Fruit fly (Drosophila melanogaster) whole organism, embryonic: Measurements from ENCODE around the gene Spn38F.

Source experiments
- Abd-B ChIP-seq: fragments of 200-800 bp; sonication (Bioruptor generic); optimal IDR thresholded peaks from 2 replicates; lab custom pipeline; 2018; ENCODE audit warnings: missing biosample characterization, mild to moderate bottlenecking, missing genetic modification characterization, moderate library complexity
- Adf1 ChIP-seq: fragments of 200-800 bp; sonication (Bioruptor generic); IDR thresholded peaks from 2 replicates; pipeline ENCODE4 v1.3.6; 2022; ENCODE audit warnings: missing biosample characterization, missing genetic modification characterization
- CG10209 ChIP-seq: fragments of 200-800 bp; sonication (Bioruptor generic); optimal IDR thresholded peaks from 3 replicates; lab custom pipeline; 2017; ENCODE audit warnings: missing biosample characterization, mild to moderate bottlenecking, missing genetic modification characterization, missing genetic modification reagents
- CG10321 ChIP-seq: fragments of 200-800 bp; sonication (Bioruptor generic); IDR thresholded peaks from 2 replicates; pipeline ENCODE4 v1.3.6; 2022; ENCODE audit warnings: missing biosample characterization, missing genetic modification characterization
- CG10565 ChIP-seq: fragments of 200-800 bp; sonication (Bioruptor generic); optimal IDR thresholded peaks from 3 replicates; lab custom pipeline; 2016; ENCODE audit warnings: missing biosample characterization, mild to moderate bottlenecking, missing genetic modification characterization
- CG11456 ChIP-seq: fragments of 200-800 bp; sonication (Bioruptor generic); IDR thresholded peaks from 3 replicates; pipeline ENCODE4 v1.3.6; 2022; ENCODE audit warnings: missing biosample characterization, missing genetic modification characterization
- CG14050 ChIP-seq: fragments of 200-800 bp; sonication (Bioruptor generic); IDR thresholded peaks from 3 replicates; pipeline ENCODE4 v1.3.6; 2022; ENCODE audit warnings: missing biosample characterization, missing genetic modification characterization
- CG15696 ChIP-seq: fragments of 200-800 bp; sonication (Bioruptor generic); optimal IDR thresholded peaks from 2 replicates; lab custom pipeline; 2019; ENCODE audit warnings: missing biosample characterization, mild to moderate bottlenecking, missing genetic modification characterization, moderate library complexity
- CG1647 ChIP-seq: fragments of 200-800 bp; sonication (Bioruptor generic); optimal IDR thresholded peaks from 3 replicates; lab custom pipeline; 2016; ENCODE audit warnings: missing biosample characterization, missing genetic modification characterization
- CG16779 ChIP-seq: fragments of 200-800 bp; sonication (Bioruptor generic); IDR thresholded peaks from 2 replicates; pipeline ENCODE4 v1.3.6; 2022; ENCODE audit warnings: missing biosample characterization, missing genetic modification characterization
- CG16813 ChIP-seq: fragments of 200-800 bp; sonication (Bioruptor generic); IDR thresholded peaks from 3 replicates; pipeline ENCODE4 v1.3.6; 2022; ENCODE audit warnings: missing biosample characterization, missing genetic modification characterization; ENCODE audit not compliant: partially characterized antibody
- CG32767 ChIP-seq: fragments of 200-800 bp; sonication (Bioruptor generic); IDR thresholded peaks from 2 replicates; pipeline ENCODE4 v1.3.6; 2022; ENCODE audit warnings: missing biosample characterization, missing genetic modification characterization
- CG4424 ChIP-seq: fragments of 200-800 bp; sonication (Bioruptor generic); optimal IDR thresholded peaks from 3 replicates; lab custom pipeline; 2016; ENCODE audit warnings: missing biosample characterization, missing genetic modification characterization
- CG7963 ChIP-seq: fragments of 200-800 bp; sonication (Bioruptor generic); IDR thresholded peaks from 3 replicates; pipeline ENCODE4 v1.3.6; 2022; ENCODE audit warnings: missing biosample characterization, missing genetic modification characterization; ENCODE audit not compliant: partially characterized antibody
- CG7987 ChIP-seq: fragments of 200-800 bp; sonication (Bioruptor generic); optimal IDR thresholded peaks from 2 replicates; lab custom pipeline; 2018; ENCODE audit warnings: missing biosample characterization, mild to moderate bottlenecking, missing genetic modification characterization, moderate library complexity
- CG8281 ChIP-seq: fragments of 200-800 bp; sonication (Bioruptor generic); optimal IDR thresholded peaks from 2 replicates; lab custom pipeline; 2018; ENCODE audit warnings: missing biosample characterization, mild to moderate bottlenecking, missing genetic modification characterization, moderate library complexity
- D ChIP-seq, 2 experiments: fragments of 200-800 bp in 1 of 2; fragments of >200 bp in 1 of 2; sonication (Bioruptor generic) in 1 of 2; optimal IDR thresholded peaks; 2 replicates in 1 of 2; 3 replicates in 1 of 2; lab custom pipeline; 2017; ENCODE audit warnings: mild to moderate bottlenecking in 1 of 2, missing biosample characterization in 1 of 2, missing genetic modification characterization in 1 of 2, missing genetic modification reagents in 1 of 2
- Dref ChIP-seq: fragments of 200-800 bp; sonication (Bioruptor generic); IDR thresholded peaks from 2 replicates; pipeline ENCODE4 v1.3.6; 2022; ENCODE audit warnings: missing biosample characterization, missing genetic modification characterization
- Ets65A ChIP-seq: fragments of 200-800 bp; sonication (Bioruptor generic); peaks from one replicate; lab custom pipeline; 2016; ENCODE audit warnings: missing biosample characterization, missing genetic modification characterization
- HLH54F ChIP-seq: fragments of 200-800 bp; sonication (Bioruptor generic); optimal IDR thresholded peaks from 3 replicates; lab custom pipeline; 2016; ENCODE audit warnings: missing biosample characterization, missing genetic modification characterization
- Hr51 ChIP-seq, 2 experiments: fragments of 200-800 bp; sonication (Bioruptor generic); optimal IDR thresholded peaks; 2 replicates in 1 of 2; 3 replicates in 1 of 2; lab custom pipeline; 2016 to 2018; ENCODE audit warnings: missing biosample characterization in 2 of 2, missing genetic modification characterization in 2 of 2, mild to moderate bottlenecking in 1 of 2, moderate library complexity in 1 of 2
- MBD-R2 ChIP-seq: fragments of 200-800 bp; sonication (Bioruptor generic); IDR thresholded peaks from 2 replicates; pipeline ENCODE4 v1.3.6; 2022; ENCODE audit warnings: missing biosample characterization, missing genetic modification characterization
- Mrtf ChIP-seq: fragments of 200-800 bp; sonication (Bioruptor generic); IDR thresholded peaks from 3 replicates; pipeline ENCODE4 v1.3.6; 2022; ENCODE audit warnings: missing biosample characterization, missing genetic modification characterization
- Oli ChIP-seq: fragments of 200-800 bp; sonication (Bioruptor generic); optimal IDR thresholded peaks from 2 replicates; lab custom pipeline; 2018; ENCODE audit warnings: missing biosample characterization, mild to moderate bottlenecking, missing genetic modification characterization, moderate library complexity
- Opbp ChIP-seq: fragments of 200-800 bp; sonication (Bioruptor generic); IDR thresholded peaks from 3 replicates; pipeline ENCODE4 v1.3.6; 2022; ENCODE audit warnings: missing biosample characterization, missing genetic modification characterization; ENCODE audit not compliant: partially characterized antibody
- Ptx1 ChIP-seq: fragments of 200-800 bp; sonication (Bioruptor generic); IDR thresholded peaks from 2 replicates; pipeline ENCODE4 v1.3.6; 2022; ENCODE audit warnings: missing biosample characterization, missing genetic modification characterization
- Side ChIP-seq: fragments of 200-800 bp; sonication (Bioruptor generic); optimal IDR thresholded peaks from 2 replicates; lab custom pipeline; 2016; ENCODE audit warnings: missing biosample characterization, missing genetic modification characterization
- Usf ChIP-seq: fragments of 200-800 bp; sonication (Bioruptor generic); optimal IDR thresholded peaks from 2 replicates; lab custom pipeline; 2017; ENCODE audit warnings: missing genotype, missing biosample characterization, missing genetic modification characterization
- al ChIP-seq: fragments of 200-800 bp; sonication (Bioruptor generic); IDR thresholded peaks from 2 replicates; pipeline ENCODE4 v1.3.6; 2022; ENCODE audit warnings: missing biosample characterization, missing genetic modification characterization
- ap ChIP-seq: fragments of 200-800 bp; sonication (Bioruptor generic); IDR thresholded peaks from 2 replicates; pipeline ENCODE4 v1.3.6; 2022; ENCODE audit warnings: missing biosample characterization, missing genetic modification characterization
- ash1 ChIP-seq: fragments of 200-800 bp; sonication (Bioruptor generic); optimal IDR thresholded peaks from 2 replicates; lab custom pipeline; 2018; ENCODE audit warnings: missing biosample characterization, mild to moderate bottlenecking, missing genetic modification characterization
- bab2 ChIP-seq: fragments of 200-800 bp; sonication (Bioruptor generic); optimal IDR thresholded peaks from 2 replicates; lab custom pipeline; 2016; ENCODE audit warnings: missing biosample characterization, missing genetic modification characterization
- crc ChIP-seq: fragments of 200-800 bp; sonication (Bioruptor generic); optimal IDR thresholded peaks from 2 replicates; lab custom pipeline; 2016; ENCODE audit warnings: missing biosample characterization, missing genetic modification characterization
- croc ChIP-seq: fragments of 200-800 bp; sonication (Bioruptor generic); conservative IDR thresholded peaks from 3 replicates; pipeline ENCODE4 v1.3.6; 2022; ENCODE audit warnings: missing biosample characterization, missing genetic modification characterization
- danr ChIP-seq: fragments of 200-800 bp; sonication (Bioruptor generic); IDR thresholded peaks from 2 replicates; pipeline ENCODE4 v1.3.6; 2022; ENCODE audit warnings: missing biosample characterization, missing genetic modification characterization
- dmrt99B ChIP-seq: fragments of 200-800 bp; sonication (Bioruptor generic); optimal IDR thresholded peaks from 2 replicates; lab custom pipeline; 2018; ENCODE audit warnings: missing biosample characterization, mild to moderate bottlenecking, missing genetic modification characterization, moderate library complexity
- dpn ChIP-seq, 2 experiments: fragments of 200-800 bp; sonication (Bioruptor generic); optimal IDR thresholded peaks; 3 replicates each; lab custom pipeline; 2016; ENCODE audit warnings: missing biosample characterization in 2 of 2, missing genetic modification characterization in 2 of 2
- fu2 ChIP-seq: fragments of 200-800 bp; sonication (Bioruptor generic); optimal IDR thresholded peaks from 2 replicates; lab custom pipeline; 2016; ENCODE audit warnings: missing biosample characterization, missing genetic modification characterization
- ham ChIP-seq: fragments of 200-800 bp; sonication (Bioruptor generic); IDR thresholded peaks from 2 replicates; pipeline ENCODE4 v1.3.6; 2022; ENCODE audit warnings: missing biosample characterization, missing genetic modification characterization
- ind ChIP-seq: fragments of 200-800 bp; sonication (Bioruptor generic); optimal IDR thresholded peaks from 3 replicates; lab custom pipeline; 2016; ENCODE audit warnings: missing biosample characterization, missing genetic modification characterization
- nerfin-1 ChIP-seq: fragments of 200-800 bp; sonication (Bioruptor generic); optimal IDR thresholded peaks from 3 replicates; lab custom pipeline; 2019; ENCODE audit warnings: missing biosample characterization, mild to moderate bottlenecking, missing genetic modification characterization, moderate library complexity
- otp ChIP-seq: fragments of 200-800 bp; sonication (Bioruptor generic); IDR thresholded peaks from 3 replicates; pipeline ENCODE4, ENCODE4 v1.3.6; 2022; ENCODE audit warnings: missing biosample characterization, missing genetic modification characterization
- pb ChIP-seq: fragments of 200-800 bp; sonication (Bioruptor generic); optimal IDR thresholded peaks from 3 replicates; lab custom pipeline; 2016; ENCODE audit warnings: missing biosample characterization, missing genetic modification characterization
- sr ChIP-seq: fragments of 200-800 bp; sonication (Bioruptor generic); IDR thresholded peaks from 3 replicates; pipeline ENCODE4 v1.3.6; 2022; ENCODE audit warnings: missing biosample characterization, missing genetic modification characterization
- tll ChIP-seq, 2 experiments: fragments of 200-800 bp in 1 of 2; fragments of >200 bp in 1 of 2; sonication (Bioruptor generic) in 1 of 2; optimal IDR thresholded peaks; 2 replicates each; lab custom pipeline; 2017 to 2019; ENCODE audit warnings: missing biosample characterization in 2 of 2, missing genetic modification characterization in 2 of 2, mild to moderate bottlenecking in 1 of 2, moderate library complexity in 1 of 2
- twi ChIP-seq: fragments of 200-800 bp; optimal IDR thresholded peaks from 2 replicates; lab custom pipeline; 2019; ENCODE audit warnings: missing biosample characterization, mild to moderate bottlenecking, missing genetic modification characterization, moderate library complexity
- vvl ChIP-seq: fragments of 200-800 bp; sonication (Bioruptor generic); IDR thresholded peaks from 2 replicates; pipeline ENCODE4 v1.3.6; 2022; ENCODE audit warnings: missing biosample characterization, missing genetic modification characterization
- zf30C ChIP-seq: fragments of 200-800 bp; sonication (Bioruptor generic); optimal IDR thresholded peaks from 3 replicates; lab custom pipeline; 2018; ENCODE audit warnings: missing biosample characterization, mild to moderate bottlenecking, missing genetic modification characterization
- zfh2 ChIP-seq: fragments of 200-800 bp; sonication (Bioruptor generic); optimal IDR thresholded peaks from 2 replicates; lab custom pipeline; 2016; ENCODE audit warnings: missing biosample characterization, missing genetic modification characterization

The Spn38F gene

DNA sequence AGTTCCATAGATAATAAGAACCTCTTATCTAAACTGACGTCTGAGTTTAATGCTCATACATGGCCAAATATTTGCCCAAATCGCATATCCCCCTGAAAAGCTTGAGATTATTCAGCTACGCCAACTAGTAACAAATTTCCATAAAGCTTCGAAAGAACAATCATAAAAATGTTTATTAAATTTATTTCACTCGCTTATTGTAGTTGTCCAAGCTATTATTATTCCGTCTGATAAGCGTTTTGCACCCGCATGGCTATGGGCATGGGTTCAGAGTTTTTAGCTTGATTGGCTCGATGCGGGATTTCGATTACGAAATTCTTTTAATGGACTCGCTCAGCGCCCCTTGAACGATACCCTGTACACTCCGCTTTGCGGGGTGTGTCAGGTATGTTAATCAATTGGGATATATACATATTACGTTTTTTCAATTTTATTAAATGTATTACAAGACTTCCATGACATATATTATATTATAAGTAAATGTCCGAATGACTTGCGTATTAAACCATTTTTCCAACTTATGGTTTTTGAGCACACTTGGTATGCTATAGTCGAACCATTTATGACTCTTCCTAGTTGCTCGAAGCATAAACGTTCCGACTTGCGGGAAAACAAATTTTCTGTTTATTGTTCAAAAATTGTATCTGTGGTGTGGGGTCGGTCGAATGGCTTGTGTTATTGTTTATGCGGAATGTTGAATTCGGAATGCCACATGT lies 32.0 kb downstream of the Spn38F start (continued):
- peak; percentile 96 for TF ChIP-seq CG10209 (GFP tag; lab: Kevin White, UChicago)
- TF ChIP-seq Dref: peak; percentile 27; the same call in 1 of the 2 replicates
- TF ChIP-seq al (GFP tag; lab: Robert Waterston, UW): peak; percentile 94
- TF ChIP-seq CG4424 (GFP tag; lab: Kevin White, UChicago): peak; percentile 95
- TF ChIP-seq CG16779 (GFP tag; lab: Robert Waterston, UW): peak; percentile 72; the same call in 1 of the 2 replicates
- peak; percentile 71; the same call in 2 of the 3 replicates for TF ChIP-seq sr
- peak; percentile 52 for TF ChIP-seq CG10565 (GFP tag; lab: Kevin White, UChicago)
- peak; percentile 98 for TF ChIP-seq vvl
- TF ChIP-seq tll (GFP tag; optimal IDR thresholded peaks at IDR 0.05; lab: Kevin White, UChicago): no peak
- peak; percentile 94 for TF ChIP-seq ind
- peak; percentile 94 for TF ChIP-seq Abd-B (GFP tag; lab: Kevin White, UChicago)
- TF ChIP-seq Usf: peak; percentile 90
- TF ChIP-seq ham: peak; percentile 88
- peak; percentile 90 for TF ChIP-seq danr
- TF ChIP-seq bab2 (GFP tag; lab: Kevin White, UChicago): peak; percentile 86
- peak; percentile 89 for TF ChIP-seq twi (tag; lab: Kevin White, UChicago)
- TF ChIP-seq pb (GFP tag; lab: Kevin White, UChicago): no peak
- peak; percentile 88 for TF ChIP-seq CG7987
- peak; percentile 90 for TF ChIP-seq Mrtf (GFP tag; lab: Robert Waterston, UW)
- peak; percentile 62 for TF ChIP-seq Side
- peak; percentile 94 for TF ChIP-seq ap (GFP tag; lab: Robert Waterston, UW)
- peak; percentile 85 for TF ChIP-seq MBD-R2 (GFP tag; lab: Robert Waterston, UW)
- TF ChIP-seq CG32767 (GFP tag; lab: Robert Waterston, UW): peak; percentile 95
- peak; percentile 94; the same call in 2 of the 3 replicates for TF ChIP-seq CG11456 (GFP tag; lab: Robert Waterston, UW)
- TF ChIP-seq dmrt99B (tag; lab: Kevin White, UChicago): peak; percentile 97
- peak; percentile 80 for TF ChIP-seq fu2
- peak; percentile 78 to 96 for TF ChIP-seq dpn (GFP tag; optimal IDR thresholded peaks at IDR 0.05; lab: Kevin White, UChicago)
- TF ChIP-seq CG16813 (GFP tag; lab: Robert Waterston, UW): peak; percentile 84
- peak; percentile 68 for TF ChIP-seq ash1 (GFP tag; lab: Kevin White, UChicago)
- TF ChIP-seq Ptx1: peak; percentile 98
- peak; percentile 84 for TF ChIP-seq Adf1 (GFP tag; lab: Robert Waterston, UW)
- peak; percentile 97 for TF ChIP-seq Oli (tag; lab: Kevin White, UChicago)
- TF ChIP-seq Opbp (GFP tag; lab: Robert Waterston, UW): no peak
- TF ChIP-seq CG10321: peak; percentile 73; the same call in 1 of the 2 replicates
- peak; percentile 55 for TF ChIP-seq crc (GFP tag; lab: Kevin White, UChicago)
- peak; percentile 81 for TF ChIP-seq CG1647 (GFP tag; lab: Kevin White, UChicago)
- TF ChIP-seq D (optimal IDR thresholded peaks at IDR 0.05; lab: Kevin White, UChicago): no peak
- peak; percentile 90 for TF ChIP-seq D (GFP tag; optimal IDR thresholded peaks at IDR 0.05; lab: Kevin White, UChicago)
- TF ChIP-seq CG7963 (GFP tag; lab: Robert Waterston, UW): peak; percentile 70
- TF ChIP-seq zfh2 (GFP tag; lab: Kevin White, UChicago): peak; percentile 88
- peak; percentile 94 for TF ChIP-seq CG14050 (GFP tag; lab: Robert Waterston, UW)
- peak; percentile 89 for TF ChIP-seq nerfin-1 (tag; lab: Kevin White, UChicago)
- peak; percentile 83 for TF ChIP-seq HLH54F (GFP tag; lab: Kevin White, UChicago)
- peak; percentile 91 for TF ChIP-seq croc (GFP tag; lab: Robert Waterston, UW)
- peak; percentile 94 for TF ChIP-seq otp (GFP tag; lab: Robert Waterston, UW)
- TF ChIP-seq Ets65A (GFP tag; lab: Kevin White, UChicago): peak; percentile 96
- TF ChIP-seq CG8281 (tag; lab: Kevin White, UChicago): peak; percentile 85
- TF ChIP-seq zf30C: no peak
- TF ChIP-seq CG15696: peak; percentile 84
- TF ChIP-seq Hr51 (GFP tag; optimal IDR thresholded peaks at IDR 0.05; lab: Kevin White, UChicago): peak; percentile 76 to 97
